Worm (Caenorhabditis elegans): Measurements from ENCODE around the gene col-150.
A peak's percentile ranks its signal among the peaks of the same experiment; 100 is the strongest.

Gene col-150

DNA sequence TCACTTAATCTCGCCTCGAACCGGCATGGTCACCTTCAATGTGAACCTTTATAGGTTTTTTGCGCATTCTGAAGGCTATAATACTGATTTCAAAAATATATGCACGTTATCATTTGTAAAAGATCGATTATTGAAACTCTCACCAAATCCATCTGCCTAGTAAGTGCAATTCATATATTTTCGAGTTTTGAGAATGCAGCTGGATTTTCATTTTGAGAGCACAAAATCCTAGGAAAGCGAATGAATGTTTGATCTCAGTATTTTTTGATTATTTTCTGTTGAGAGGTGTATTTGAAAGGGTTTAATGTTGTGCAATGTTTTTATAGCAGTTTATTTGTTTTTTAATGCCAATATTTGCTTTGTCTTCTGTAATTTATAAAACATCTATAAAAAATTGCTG, 18.4 kb downstream of the col-150 start:
- TF ChIP-seq mab-9 (GFP tag; IDR thresholded peaks at IDR 0.05), result no peak
- TF ChIP-seq pax-3 (tag; optimal IDR thresholded peaks at IDR 0.05), result no peak
- TF ChIP-seq fkh-10 (GFP tag; optimal IDR thresholded peaks at IDR 0.05), result no peak
- TF ChIP-seq F16B12.6 (tag; optimal IDR thresholded peaks at IDR 0.05), result no peak
- TF ChIP-seq unc-86 (tag; optimal IDR thresholded peaks at IDR 0.05), result no peak
- no peak for TF ChIP-seq blmp-1 (tag; optimal IDR thresholded peaks at IDR 0.05)
- no peak for TF ChIP-seq jun-1 (tag; optimal IDR thresholded peaks at IDR 0.05)
- TF ChIP-seq tlp-1 (tag; optimal IDR thresholded peaks at IDR 0.05), result no peak
- TF ChIP-seq nhr-71 (tag; optimal IDR thresholded peaks at IDR 0.05), result peak; percentile 43
- no peak for TF ChIP-seq swsn-7 (tag; optimal IDR thresholded peaks at IDR 0.05)
- peak; percentile 29 for TF ChIP-seq dsc-1 (tag; optimal IDR thresholded peaks at IDR 0.05)
- no peak for TF ChIP-seq xbp-1 (tag; optimal IDR thresholded peaks at IDR 0.05)
- no peak for TF ChIP-seq sup-37 (GFP tag; optimal IDR thresholded peaks at IDR 0.05)
- no peak for TF ChIP-seq nhr-90 (tag; optimal IDR thresholded peaks at IDR 0.05; ENCODE audit: poor library complexity)
- no peak for TF ChIP-seq ceh-8 (GFP tag; optimal IDR thresholded peaks at IDR 0.05)
- no peak for TF ChIP-seq zag-1 (tag; optimal IDR thresholded peaks at IDR 0.05)
- TF ChIP-seq unc-62 (GFP tag; optimal IDR thresholded peaks at IDR 0.05), result no peak
- no peak for TF ChIP-seq egl-27 (tag; optimal IDR thresholded peaks at IDR 0.05)
- no peak for TF ChIP-seq unc-30 (tag; optimal IDR thresholded peaks at IDR 0.05)
- TF ChIP-seq nhr-77 (tag; optimal IDR thresholded peaks at IDR 0.05), result no peak
- TF ChIP-seq aha-1 (tag; optimal IDR thresholded peaks at IDR 0.05), result no peak
- TF ChIP-seq egl-13 (tag; optimal IDR thresholded peaks at IDR 0.05), result no peak
- peak; percentile 99 for TF ChIP-seq hlh-4 (tag; optimal IDR thresholded peaks at IDR 0.05)
- TF ChIP-seq ztf-4 (tag; optimal IDR thresholded peaks at IDR 0.05), result no peak
- TF ChIP-seq lsy-2 (tag; optimal IDR thresholded peaks at IDR 0.05), result no peak
- no peak for TF ChIP-seq hlh-17 (GFP tag; optimal IDR thresholded peaks at IDR 0.05; ENCODE audit: borderline replicate concordance)
- no peak for TF ChIP-seq grh-1 (GFP tag; IDR thresholded peaks at IDR 0.05)
- TF ChIP-seq fkh-8 (tag; optimal IDR thresholded peaks at IDR 0.05), result peak; percentile 39
- TF ChIP-seq ces-1 (GFP tag; optimal IDR thresholded peaks at IDR 0.05), result no peak
- no peak for TF ChIP-seq nhr-47 (tag; optimal IDR thresholded peaks at IDR 0.05)

DNA sequence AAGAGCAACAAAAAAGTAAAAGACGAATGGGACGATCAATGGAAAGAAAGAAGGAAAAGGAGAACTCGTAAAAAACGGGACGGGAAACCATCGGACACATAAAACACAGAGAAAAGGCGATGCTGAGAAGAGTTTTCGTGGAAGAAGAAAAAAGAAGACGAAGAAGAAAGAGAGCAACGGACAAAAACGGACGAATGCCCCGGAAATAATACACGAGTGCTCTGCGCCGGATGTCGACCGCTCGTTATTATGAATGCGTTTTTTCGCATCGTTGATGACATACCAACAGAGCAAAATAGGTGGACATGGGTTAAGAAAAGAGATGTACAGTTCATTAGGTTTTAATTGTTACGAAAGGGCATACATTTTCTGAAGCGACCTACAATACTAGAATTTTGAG, 18.8 kb downstream of the col-150 start, which contains the start of gene Y22F5A.11:
Gene Y22F5A.11 (minus strand): TSS at position 28 of the 400 bp plus-strand sequence.
- no peak for TF ChIP-seq mab-9 (GFP tag; IDR thresholded peaks at IDR 0.05)
- no peak for TF ChIP-seq nhr-19 (GFP tag; conservative IDR thresholded peaks at IDR 0.05)
- no peak for TF ChIP-seq nhr-71 (tag; optimal IDR thresholded peaks at IDR 0.05)
- TF ChIP-seq nhr-47 (tag; optimal IDR thresholded peaks at IDR 0.05), result no peak
- TF ChIP-seq sox-4 (tag; optimal IDR thresholded peaks at IDR 0.05), result no peak
- TF ChIP-seq unc-130 (tag; optimal IDR thresholded peaks at IDR 0.05), result no peak
- TF ChIP-seq nhr-12 (tag; optimal IDR thresholded peaks at IDR 0.05), result no peak
- TF ChIP-seq dpl-1 (GFP tag; optimal IDR thresholded peaks at IDR 0.05), result no peak
- no peak for TF ChIP-seq skn-1 (tag; optimal IDR thresholded peaks at IDR 0.05)
- peak; percentile 4 for TF ChIP-seq fkh-10 (GFP tag; optimal IDR thresholded peaks at IDR 0.05)
- TF ChIP-seq ztf-11 (tag; optimal IDR thresholded peaks at IDR 0.05), result no peak
- peak; percentile 55 for TF ChIP-seq lin-14 (GFP tag; optimal IDR thresholded peaks at IDR 0.05)

DNA sequence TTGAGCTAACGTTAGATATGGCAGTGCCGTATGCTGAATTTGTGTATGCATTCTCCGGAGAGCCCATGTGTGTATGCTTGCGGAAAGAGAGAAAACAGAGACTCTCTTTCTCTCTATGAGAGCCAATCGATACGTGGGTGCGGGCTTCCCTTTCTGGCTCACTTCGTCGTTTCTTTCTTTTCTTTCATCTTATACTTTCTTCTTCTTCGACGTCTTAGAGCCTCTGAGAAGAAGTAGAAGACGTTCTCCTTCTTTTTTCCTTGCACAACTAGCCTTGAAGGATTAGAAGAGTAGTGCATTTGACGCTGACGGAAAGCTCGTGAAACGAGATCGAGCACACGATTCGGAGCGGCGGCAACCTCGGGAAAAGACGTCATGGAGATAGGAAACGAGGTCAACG, 20.6 kb downstream of the col-150 start:
- no peak for TF ChIP-seq lir-3 (tag; optimal IDR thresholded peaks at IDR 0.05; ENCODE audit: poor library complexity)
- TF ChIP-seq lin-15B (tag; optimal IDR thresholded peaks at IDR 0.05), result no peak
- no peak for TF ChIP-seq C34B4.2 (tag; optimal IDR thresholded peaks at IDR 0.05)
- no peak for TF ChIP-seq rnt-1 (tag; optimal IDR thresholded peaks at IDR 0.05)
- TF ChIP-seq nhr-71 (tag; optimal IDR thresholded peaks at IDR 0.05), result peak; percentile 56
- no peak for TF ChIP-seq nhr-84 (tag; optimal IDR thresholded peaks at IDR 0.05)
- no peak for TF ChIP-seq mdl-1 (tag; optimal IDR thresholded peaks at IDR 0.05)
- peak; percentile 29 to 73 (median 46) for TF ChIP-seq ceh-82 (tag; optimal IDR thresholded peaks at IDR 0.05)
- no peak for TF ChIP-seq ceh-63 (GFP tag; optimal IDR thresholded peaks at IDR 0.05)
- no peak for TF ChIP-seq ceh-90 (tag; optimal IDR thresholded peaks at IDR 0.05)
- no peak for TF ChIP-seq nhr-11 (tag; optimal IDR thresholded peaks at IDR 0.05)
- peak; percentile 59 for TF ChIP-seq tbx-2 (tag; optimal IDR thresholded peaks at IDR 0.05)
- peak; percentile 79 for TF ChIP-seq fkh-8 (tag; optimal IDR thresholded peaks at IDR 0.05)
- TF ChIP-seq elt-3 (tag; optimal IDR thresholded peaks at IDR 0.05), result no peak
- TF ChIP-seq nhr-12 (tag; optimal IDR thresholded peaks at IDR 0.05), result no peak
- TF ChIP-seq skn-1 (tag; optimal IDR thresholded peaks at IDR 0.05), result peak; percentile 44
- TF ChIP-seq C04F5.9 (tag; optimal IDR thresholded peaks at IDR 0.05), result no peak
